Worm (Caenorhabditis elegans): ENCODE data around the gene afmd-1.

The afmd-1 gene

ce11 chrIV:7233566-7234014 lies 10.4 kb upstream of the afmd-1 start:
- no peak for TF ChIP-seq zip-8 (tag; optimal IDR thresholded peaks at IDR 0.05)
- peak; percentile 41 for TF ChIP-seq unc-62 (GFP tag; optimal IDR thresholded peaks at IDR 0.05)
- TF ChIP-seq blmp-1 (tag; optimal IDR thresholded peaks at IDR 0.05): peak; percentile 27

ce11 chrIV:7234623-7235022 lies 9.4 kb upstream of the afmd-1 start:
- TF ChIP-seq ztf-11 (tag; optimal IDR thresholded peaks at IDR 0.05): no peak
- TF ChIP-seq elt-1 (tag; optimal IDR thresholded peaks at IDR 0.05; ENCODE audit: borderline replicate concordance, insufficient read depth): peak; percentile 39
- TF ChIP-seq mls-2 (tag; optimal IDR thresholded peaks at IDR 0.05): no peak
- TF ChIP-seq lin-32 (GFP tag; optimal IDR thresholded peaks at IDR 0.05): no peak

ce11 chrIV:7235382-7235917 lies 8.6 kb upstream of the afmd-1 start:
- TF ChIP-seq nhr-2 (tag; optimal IDR thresholded peaks at IDR 0.05): peak; percentile 96
- TF ChIP-seq hlh-1 (tag; optimal IDR thresholded peaks at IDR 0.05): peak; percentile 58
- no peak for TF ChIP-seq blmp-1 (tag; optimal IDR thresholded peaks at IDR 0.05)
- TF ChIP-seq nhr-237 (tag; optimal IDR thresholded peaks at IDR 0.05): peak; percentile 50
- TF ChIP-seq mls-2 (tag; optimal IDR thresholded peaks at IDR 0.05): peak; percentile 40
- peak; percentile 6 for TF ChIP-seq mep-1 (tag; optimal IDR thresholded peaks at IDR 0.05)
- TF ChIP-seq lsy-2 (tag; optimal IDR thresholded peaks at IDR 0.05): peak; percentile 14
- TF ChIP-seq lin-32 (GFP tag; optimal IDR thresholded peaks at IDR 0.05): peak; percentile 7
- TF ChIP-seq ztf-11 (tag; optimal IDR thresholded peaks at IDR 0.05): peak; percentile 5
- TF ChIP-seq cnd-1 (tag; optimal IDR thresholded peaks at IDR 0.05): peak; percentile 57
- peak; percentile 7 for TF ChIP-seq elt-1 (tag; optimal IDR thresholded peaks at IDR 0.05; ENCODE audit: borderline replicate concordance, insufficient read depth)
- TF ChIP-seq pha-4 (tag; optimal IDR thresholded peaks at IDR 0.05): no peak
- no peak for TF ChIP-seq tbx-8 (GFP tag; optimal IDR thresholded peaks at IDR 0.05)
- TF ChIP-seq unc-120 (tag; optimal IDR thresholded peaks at IDR 0.05; ENCODE audit: poor library complexity, severe bottlenecking): peak; percentile 83
- peak; percentile 3 for TF ChIP-seq zip-8 (tag; optimal IDR thresholded peaks at IDR 0.05)
- TF ChIP-seq ces-1 (GFP tag; optimal IDR thresholded peaks at IDR 0.05): peak; percentile 17
- peak; percentile 92 for TF ChIP-seq ham-2 (GFP tag; optimal IDR thresholded peaks at IDR 0.05)
- TF ChIP-seq sem-2 (GFP tag; optimal IDR thresholded peaks at IDR 0.05): no peak
- no peak for TF ChIP-seq snpc-4 (tag; optimal IDR thresholded peaks at IDR 0.05)
- no peak for TF ChIP-seq ceh-83 (GFP tag; optimal IDR thresholded peaks at IDR 0.05)
- TF ChIP-seq drap-1 (GFP tag; optimal IDR thresholded peaks at IDR 0.05): peak; percentile 18
- peak; percentile 33 for TF ChIP-seq M03D4.4 (tag; optimal IDR thresholded peaks at IDR 0.05)
- peak; percentile 64 for TF ChIP-seq unc-62 (GFP tag; optimal IDR thresholded peaks at IDR 0.05)

ce11 chrIV:7236248-7236772 lies 7.7 kb upstream of the afmd-1 start:
- TF ChIP-seq mab-5 (tag; optimal IDR thresholded peaks at IDR 0.05) (no peak), nhr-28 (tag; optimal IDR thresholded peaks at IDR 0.05) (no peak), ham-2 (GFP tag; optimal IDR thresholded peaks at IDR 0.05) (no peak), zip-8 (tag; optimal IDR thresholded peaks at IDR 0.05) (peak; percentile 86), flh-1 (GFP tag; optimal IDR thresholded peaks at IDR 0.05) (no peak), drap-1 (GFP tag; optimal IDR thresholded peaks at IDR 0.05) (no peak)

- TF ChIP-seq ceh-83 (GFP tag; optimal IDR thresholded peaks at IDR 0.05) (no peak), hlh-1 (tag; optimal IDR thresholded peaks at IDR 0.05) (no peak), nhr-12 (tag; optimal IDR thresholded peaks at IDR 0.05) (no peak), ham-2 (GFP tag; optimal IDR thresholded peaks at IDR 0.05) (no peak), unc-39 (tag; optimal IDR thresholded peaks at IDR 0.05) (no peak), ces-1 (GFP tag; optimal IDR thresholded peaks at IDR 0.05) (no peak), snpc-4 (tag; optimal IDR thresholded peaks at IDR 0.05) (no peak), mls-2 (tag; optimal IDR thresholded peaks at IDR 0.05) (no peak), blmp-1 (tag; optimal IDR thresholded peaks at IDR 0.05) (no peak), tbx-8 (GFP tag; optimal IDR thresholded peaks at IDR 0.05) (no peak), lin-32 (GFP tag; optimal IDR thresholded peaks at IDR 0.05) (no peak), zip-8 (tag; optimal IDR thresholded peaks at IDR 0.05) (no peak), elt-1 (tag; optimal IDR thresholded peaks at IDR 0.05; ENCODE audit: borderline replicate concordance, insufficient read depth) (no peak), drap-1 (GFP tag; optimal IDR thresholded peaks at IDR 0.05) (no peak), nhr-2 (tag; optimal IDR thresholded peaks at IDR 0.05) (no peak)
Observed at ce11 chrIV:7237668-7238214, 6.3 kb upstream of the afmd-1 start, which contains the start of gene elo-3. elo-3 (plus strand) TSS chrIV:7237718.

Measured in whole organism, mixed stage, embryonic.